Worm (Caenorhabditis elegans) whole organism, young adult: ENCODE results near the gene srbc-39.

ENCODE experiments used
- B0336.3 ChIP-seq: fragments of 200-800 bp; sonication (Bioruptor generic); IDR thresholded peaks from 2 replicates; pipeline ENCODE4 v1.3.6; 2022; ENCODE audit warnings: missing genetic modification characterization, missing compliant biosample characterization
- C17E4.6 ChIP-seq: fragments of 200-800 bp; sonication (Bioruptor generic); IDR thresholded peaks from 2 replicates; pipeline ENCODE4 v1.3.6; 2022; ENCODE audit warnings: missing genetic modification reagents, missing genetic modification characterization, missing compliant biosample characterization
- F10E7.11 ChIP-seq: sonication (generic microtip); optimal IDR thresholded peaks from 2 replicates; lab custom pipeline; 2017; ENCODE audit warnings: mild to moderate bottlenecking, missing genetic modification characterization, moderate library complexity, missing compliant biosample characterization
- F33H1.4 ChIP-seq: fragments of 200-800 bp; sonication (Bioruptor generic); IDR thresholded peaks from 2 replicates; pipeline ENCODE4 v1.3.6; 2022; ENCODE audit warnings: missing genetic modification reagents, missing genetic modification characterization, missing compliant biosample characterization
- F39B2.1 ChIP-seq: fragments of 200-800 bp; sonication (Bioruptor generic); IDR thresholded peaks from 2 replicates; pipeline ENCODE4 v1.3.6; 2022; ENCODE audit warnings: missing genetic modification reagents, missing genetic modification characterization, missing compliant biosample characterization
- F55B11.4 ChIP-seq: sonication (generic microtip); optimal IDR thresholded peaks from 2 replicates; lab custom pipeline; 2016; ENCODE audit warnings: missing compliant biosample characterization, missing genetic modification characterization, borderline replicate concordance; ENCODE audit not compliant: insufficient read depth
- F57A8.1 ChIP-seq: fragments of 200-800 bp; sonication (Bioruptor generic); optimal IDR thresholded peaks from 2 replicates; lab custom pipeline; 2018; ENCODE audit warnings: mild to moderate bottlenecking, missing genetic modification characterization, moderate library complexity, missing compliant biosample characterization
- F57C9.4 ChIP-seq: sonication (generic microtip); optimal IDR thresholded peaks from 2 replicates; lab custom pipeline; 2017; ENCODE audit warnings: mild to moderate bottlenecking, missing genetic modification characterization, missing compliant biosample characterization
- K11D2.4 ChIP-seq: fragments of 200-800 bp; sonication (Bioruptor generic); IDR thresholded peaks from 2 replicates; pipeline ENCODE4 v1.3.6; 2022; ENCODE audit warnings: missing genetic modification reagents, missing genetic modification characterization, missing compliant biosample characterization
- K12H6.12 ChIP-seq: fragments of 200-800 bp; sonication (Bioruptor generic); optimal IDR thresholded peaks from 2 replicates; lab custom pipeline; 2018; ENCODE audit warnings: mild to moderate bottlenecking, missing genetic modification characterization, missing compliant biosample characterization
- Y53G8AR.9 ChIP-seq: fragments of 200-800 bp; sonication (Bioruptor generic); conservative IDR thresholded peaks from 2 replicates; pipeline ENCODE4 v1.3.6; 2022; ENCODE audit warnings: missing genetic modification reagents, missing genetic modification characterization, missing compliant biosample characterization
- Y56A3A.18 ChIP-seq: fragments of 200-800 bp; sonication (Bioruptor generic); IDR thresholded peaks from 2 replicates; pipeline ENCODE4 v1.3.6; 2022; ENCODE audit warnings: missing genetic modification reagents, missing genetic modification characterization, missing compliant biosample characterization
- ama-1 ChIP-seq, 3 experiments: fragments of 150-350 bp in 1 of 3; sonication (generic microtip) in 2 of 3; optimal IDR thresholded peaks; 2 replicates each; lab custom pipeline; 2014 to 2018; ENCODE audit warnings: missing biosample characterization in 2 of 3, missing genetic modification characterization in 2 of 3, missing genetic modification reagents in 2 of 3
- aptf-2 ChIP-seq: fragments of 200-800 bp; sonication (Bioruptor generic); conservative IDR thresholded peaks from 2 replicates; pipeline ENCODE4 v1.3.6; 2022; ENCODE audit warnings: missing genetic modification reagents, missing genetic modification characterization, missing compliant biosample characterization
- athp-1 ChIP-seq: sonication (generic microtip); optimal IDR thresholded peaks from 2 replicates; lab custom pipeline; 2017; ENCODE audit warnings: mild to moderate bottlenecking, missing genetic modification characterization, missing compliant biosample characterization
- bed-2 ChIP-seq: fragments of 200-800 bp; sonication (Bioruptor generic); IDR thresholded peaks from 2 replicates; pipeline ENCODE4 v1.3.6; 2022; ENCODE audit warnings: missing genetic modification reagents, missing genetic modification characterization, missing compliant biosample characterization
- cebp-2 ChIP-seq: fragments of 200-800 bp; sonication (Bioruptor generic); IDR thresholded peaks from 2 replicates; pipeline ENCODE4 v1.3.6; 2022; ENCODE audit warnings: missing genetic modification characterization, missing compliant biosample characterization
- ceh-100 ChIP-seq: fragments of 200-800 bp; sonication (Bioruptor generic); IDR thresholded peaks from 2 replicates; pipeline ENCODE4 v1.3.6; 2022; ENCODE audit warnings: missing genetic modification reagents, missing genetic modification characterization, missing compliant biosample characterization
- ceh-40 ChIP-seq: fragments of 200-800 bp; sonication (Bioruptor generic); IDR thresholded peaks from 2 replicates; pipeline ENCODE4 v1.3.6; 2022; ENCODE audit warnings: missing genetic modification characterization, missing compliant biosample characterization
- die-1 ChIP-seq: sonication (generic microtip); optimal IDR thresholded peaks from 2 replicates; lab custom pipeline; 2016; ENCODE audit warnings: missing genotype, mild to moderate bottlenecking, missing genetic modification characterization, missing compliant biosample characterization
- dpl-1 ChIP-seq: fragments of 150-350 bp; optimal IDR thresholded peaks from 2 replicates; lab custom pipeline; 2014; ENCODE audit warnings: missing biosample characterization, missing genetic modification reagents, missing genetic modification characterization
- ekl-4 ChIP-seq: fragments of 200-800 bp; sonication (Bioruptor generic); IDR thresholded peaks from 2 replicates; pipeline ENCODE4 v1.3.6; 2022; ENCODE audit warnings: missing genetic modification reagents, missing genetic modification characterization, missing compliant biosample characterization
- gei-17 ChIP-seq: fragments of 200-800 bp; sonication (Bioruptor generic); optimal IDR thresholded peaks from 2 replicates; lab custom pipeline; 2018; ENCODE audit warnings: mild to moderate bottlenecking, missing genetic modification characterization, missing compliant biosample characterization
- let-607 ChIP-seq, 2 experiments: fragments of 200-800 bp in 1 of 2; sonication (Bioruptor generic) in 1 of 2; sonication (generic microtip) in 1 of 2; optimal IDR thresholded peaks; 2 replicates each; lab custom pipeline; 2016 to 2018; ENCODE audit warnings: mild to moderate bottlenecking in 2 of 2, missing compliant biosample characterization in 2 of 2, missing genetic modification characterization in 2 of 2, moderate library complexity in 2 of 2, missing genotype in 1 of 2
- lin-35 ChIP-seq, 3 experiments: fragments of 150-350 bp in 2 of 3; sonication (generic microtip) in 1 of 3; optimal IDR thresholded peaks; 2 replicates each; lab custom pipeline; 2014 to 2018; ENCODE audit warnings: missing biosample characterization in 3 of 3, missing genetic modification characterization in 3 of 3, missing genetic modification reagents in 3 of 3
- lin-40 ChIP-seq: sonication (generic microtip); optimal IDR thresholded peaks from 2 replicates; lab custom pipeline; 2016; ENCODE audit warnings: missing genetic modification characterization, mild to moderate bottlenecking, missing compliant biosample characterization, missing genotype, missing genetic modification reagents
- lin-54 ChIP-seq: fragments of 200-800 bp; sonication (Bioruptor generic); optimal IDR thresholded peaks from 2 replicates; lab custom pipeline; 2018; ENCODE audit warnings: mild to moderate bottlenecking, missing genetic modification characterization, missing compliant biosample characterization
- lir-1 ChIP-seq: fragments of 200-800 bp; sonication (Bioruptor generic); conservative IDR thresholded peaks from 2 replicates; pipeline ENCODE4 v1.3.6; 2022; ENCODE audit warnings: missing genetic modification reagents, missing genetic modification characterization, missing compliant biosample characterization
- lsl-1 ChIP-seq: fragments of 200-800 bp; sonication (Bioruptor generic); optimal IDR thresholded peaks from 2 replicates; lab custom pipeline; 2018; ENCODE audit warnings: mild to moderate bottlenecking, missing genetic modification characterization, moderate library complexity, missing compliant biosample characterization
- lsy-27 ChIP-seq: sonication (generic microtip); optimal IDR thresholded peaks from 2 replicates; lab custom pipeline; 2017; ENCODE audit warnings: missing genetic modification characterization, mild to moderate bottlenecking, missing compliant biosample characterization, antibody characterized with exemption, missing genotype, borderline replicate concordance; ENCODE audit not compliant: insufficient read depth
- madf-10 ChIP-seq: sonication (generic microtip); optimal IDR thresholded peaks from 2 replicates; lab custom pipeline; 2016; ENCODE audit warnings: mild to moderate bottlenecking, missing genetic modification characterization, missing compliant biosample characterization
- mes-4 ChIP-seq: sonication (generic microtip); optimal IDR thresholded peaks from 2 replicates; lab custom pipeline; 2016; ENCODE audit warnings: missing genotype, missing genetic modification characterization, missing compliant biosample characterization
- mxl-1 ChIP-seq: sonication (generic microtip); optimal IDR thresholded peaks from 2 replicates; lab custom pipeline; 2016; ENCODE audit warnings: missing genetic modification characterization, missing compliant biosample characterization
- nfyb-1 ChIP-seq: fragments of 200-800 bp; sonication (Bioruptor generic); IDR thresholded peaks from 2 replicates; pipeline ENCODE4 v1.3.6; 2022; ENCODE audit warnings: missing genetic modification reagents, missing genetic modification characterization, missing compliant biosample characterization
- pbrm-1 ChIP-seq: fragments of 200-800 bp; sonication (Bioruptor generic); IDR thresholded peaks from 2 replicates; pipeline ENCODE4 v1.3.6; 2022; ENCODE audit warnings: missing genetic modification reagents, missing genetic modification characterization, missing compliant biosample characterization
- rec-8 ChIP-seq, 2 experiments: sonication (generic microtip); optimal IDR thresholded peaks; 2 replicates each; lab custom pipeline; 2016; ENCODE audit warnings: mild to moderate bottlenecking in 2 of 2, missing genetic modification characterization in 2 of 2, missing genetic modification reagents in 2 of 2, missing genotype in 2 of 2, missing biosample characterization in 1 of 2, missing compliant biosample characterization in 1 of 2, moderate library complexity in 1 of 2
- snpc-3.4 ChIP-seq: sonication (generic microtip); optimal IDR thresholded peaks from 2 replicates; lab custom pipeline; 2017; ENCODE audit warnings: missing genetic modification characterization, mild to moderate bottlenecking, missing compliant biosample characterization, antibody characterized with exemption, moderate library complexity, missing genotype, missing genetic modification reagents
- sptf-2 ChIP-seq: fragments of 200-800 bp; sonication (Bioruptor generic); optimal IDR thresholded peaks from 2 replicates; lab custom pipeline; 2018; ENCODE audit warnings: mild to moderate bottlenecking, missing genetic modification characterization, missing compliant biosample characterization
- tlf-1 ChIP-seq: fragments of 200-800 bp; sonication (Bioruptor generic); optimal IDR thresholded peaks from 2 replicates; lab custom pipeline; 2018; ENCODE audit warnings: mild to moderate bottlenecking, missing genetic modification characterization, missing compliant biosample characterization
- unc-130 ChIP-seq: sonication (generic microtip); optimal IDR thresholded peaks from 2 replicates; lab custom pipeline; 2016; ENCODE audit warnings: missing genetic modification reagents, missing genetic modification characterization, missing compliant biosample characterization
- zim-3 ChIP-seq: sonication (generic microtip); optimal IDR thresholded peaks from 2 replicates; lab custom pipeline; 2017; ENCODE audit warnings: mild to moderate bottlenecking, missing genetic modification characterization, moderate library complexity, missing compliant biosample characterization
- ztf-26 ChIP-seq: sonication (generic microtip); optimal IDR thresholded peaks from 2 replicates; lab custom pipeline; 2017; ENCODE audit warnings: missing genetic modification characterization, missing compliant biosample characterization
- ztf-3 ChIP-seq: fragments of 200-800 bp; sonication (Bioruptor generic); optimal IDR thresholded peaks from 2 replicates; lab custom pipeline; 2018; ENCODE audit warnings: mild to moderate bottlenecking, missing genetic modification characterization, missing compliant biosample characterization

Gene srbc-39

DNA sequence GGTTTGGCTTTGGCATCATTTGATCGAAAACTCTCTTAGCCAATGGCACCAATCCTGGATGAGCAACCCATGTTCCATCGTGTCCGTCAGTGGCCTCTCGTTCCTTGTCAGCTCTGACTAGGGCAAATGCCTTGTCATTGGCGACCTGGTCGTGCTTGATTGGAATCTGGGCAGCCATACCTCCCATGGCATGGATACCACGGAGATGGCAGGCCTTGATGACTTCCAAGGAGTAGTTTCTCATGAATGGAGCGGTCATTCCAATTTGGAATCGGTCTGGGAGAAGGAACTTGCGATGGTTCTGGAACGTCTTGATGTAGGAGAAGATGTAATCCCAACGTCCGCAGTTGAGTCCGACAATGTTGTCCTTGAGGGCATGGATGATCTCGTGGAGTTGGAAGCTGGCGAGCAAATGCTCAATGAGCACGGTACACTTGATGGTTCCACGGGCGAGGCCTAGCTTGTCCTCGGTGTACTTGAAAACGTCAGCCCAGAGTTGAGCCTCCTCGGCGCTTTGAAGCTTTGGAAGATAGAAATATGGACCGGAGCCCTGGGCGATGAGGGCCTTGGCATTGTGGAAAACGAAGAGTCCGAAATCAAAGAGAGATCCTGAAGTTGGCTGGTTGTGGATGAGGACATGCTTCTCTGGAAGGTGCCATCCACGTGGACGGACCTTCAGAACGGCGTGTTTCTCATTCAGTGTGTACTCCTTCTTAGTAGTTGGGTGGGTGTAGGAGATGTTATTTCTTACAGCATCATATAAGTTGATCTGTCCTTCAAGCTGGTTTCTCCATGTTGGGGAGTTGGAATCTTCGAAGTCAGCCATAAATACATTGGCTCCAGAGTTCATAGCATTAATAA is 16.3 kb downstream of the srbc-39 start (continued):
- TF ChIP-seq mes-4 (no peak), F10E7.11 (tag; lab: Kevin White, UChicago) (no peak), mxl-1 (tag; lab: Kevin White, UChicago) (no peak), Y53G8AR.9 (peak; percentile 10), sptf-2 (no peak), ceh-40 (GFP tag; lab: Robert Waterston, UW) (0 out of 2 replicates have a peak, but pooled peaks have one; percentile 5), lsl-1 (no peak), nfyb-1 (GFP tag; lab: Robert Waterston, UW) (0 out of 2 replicates have a peak, but pooled peaks have one; percentile 14), tlf-1 (peak; percentile 9), F39B2.1 (GFP tag; lab: Robert Waterston, UW) (no peak), let-607 (tag; optimal IDR thresholded peaks at IDR 0.05; lab: Kevin White, UChicago) (no peak)

ce11 chrV:725807-726572 is 17.1 kb downstream of the srbc-39 start:
- TF ChIP-seq mxl-1 (tag; lab: Kevin White, UChicago) (no peak), F10E7.11 (tag; lab: Kevin White, UChicago) (no peak), zim-3 (no peak), cebp-2 (no peak), lir-1 (GFP tag; lab: Robert Waterston, UW) (no peak), unc-130 (GFP tag; lab: Kevin White, UChicago) (no peak), F39B2.1 (GFP tag; lab: Robert Waterston, UW) (no peak), gei-17 (GFP tag; lab: Kevin White, UChicago) (no peak), F57C9.4 (tag; lab: Kevin White, UChicago) (no peak), aptf-2 (GFP tag; lab: Robert Waterston, UW) (no peak), die-1 (tag; lab: Kevin White, UChicago) (peak; percentile 31), lin-35 (GFP tag; optimal IDR thresholded peaks at IDR 0.05; lab: Kevin White, UChicago) (peak in 1 of 3 experiments; percentile 31), F57A8.1 (no peak), C17E4.6 (GFP tag; lab: Robert Waterston, UW) (no peak), bed-2 (0 out of 2 replicates have a peak, but pooled peaks have one; percentile 6), ama-1 (optimal IDR thresholded peaks at IDR 0.05; lab: Kevin White, UChicago) (peak; percentile 86), ama-1 (GFP tag; optimal IDR thresholded peaks at IDR 0.05; lab: Kevin White, UChicago) (no peak), B0336.3 (GFP tag; lab: Robert Waterston, UW) (no peak), snpc-3.4 (tag; lab: Kevin White, UChicago) (no peak), ceh-100 (GFP tag; lab: Robert Waterston, UW) (no peak), lin-54 (no peak), lsy-27 (no peak), dpl-1 (no peak), ekl-4 (GFP tag; lab: Robert Waterston, UW) (no peak; the same call in 1 of the 2 replicates), K11D2.4 (GFP tag; lab: Robert Waterston, UW) (no peak), rec-8 (tag; optimal IDR thresholded peaks at IDR 0.05; lab: Kevin White, UChicago) (no peak), madf-10 (tag; lab: Kevin White, UChicago) (no peak), F55B11.4 (tag; lab: Kevin White, UChicago) (no peak), athp-1 (tag; lab: Kevin White, UChicago) (no peak), F33H1.4 (no peak), ztf-3 (GFP tag; lab: Kevin White, UChicago) (peak; percentile 15), pbrm-1 (GFP tag; lab: Robert Waterston, UW) (no peak), Y56A3A.18 (0 out of 2 replicates have a peak, but pooled peaks have one; percentile 8), ztf-26 (tag; lab: Kevin White, UChicago) (no peak), K12H6.12 (tag; lab: Kevin White, UChicago) (no peak), lin-40 (tag; lab: Kevin White, UChicago) (no peak)
